Fruit fly (Drosophila melanogaster) whole organism, embryonic: ENCODE data around the gene temp.
A peak's percentile ranks its signal among the peaks of the same experiment; 100 is the strongest.

Source experiments
- C15 ChIP-seq: fragments of 200-800 bp; sonication (Bioruptor generic); IDR thresholded peaks from 3 replicates; pipeline ENCODE4 v1.3.6; 2022; ENCODE audit warnings: missing biosample characterization, missing genetic modification characterization
- CG11398 ChIP-seq: fragments of 200-800 bp; sonication (Bioruptor generic); optimal IDR thresholded peaks from 2 replicates; lab custom pipeline; 2016; ENCODE audit warnings: missing biosample characterization, missing genetic modification characterization
- CG11723 ChIP-seq: fragments of 200-800 bp; sonication (Bioruptor generic); optimal IDR thresholded peaks from 2 replicates; lab custom pipeline; 2017; ENCODE audit warnings: missing biosample characterization, mild to moderate bottlenecking, missing genetic modification characterization
- CG13296 ChIP-seq: fragments of 200-800 bp; sonication (Bioruptor generic); optimal IDR thresholded peaks from 3 replicates; lab custom pipeline; 2018; ENCODE audit warnings: missing biosample characterization, mild to moderate bottlenecking, missing genetic modification characterization
- CG13424 ChIP-seq: fragments of 200-800 bp; sonication (Bioruptor generic); optimal IDR thresholded peaks from 2 replicates; lab custom pipeline; 2019; ENCODE audit warnings: missing biosample characterization, mild to moderate bottlenecking, missing genetic modification characterization, moderate library complexity
- CG18476 ChIP-seq: fragments of 200-800 bp; sonication (Bioruptor generic); optimal IDR thresholded peaks from 2 replicates; lab custom pipeline; 2016; ENCODE audit warnings: missing biosample characterization, mild to moderate bottlenecking, missing genetic modification characterization
- CG30020 ChIP-seq: fragments of 200-800 bp; optimal IDR thresholded peaks from 2 replicates; lab custom pipeline; 2019; ENCODE audit warnings: missing biosample characterization, mild to moderate bottlenecking, missing genetic modification characterization, moderate library complexity
- CG30431 ChIP-seq: fragments of 200-800 bp; sonication (Bioruptor generic); optimal IDR thresholded peaks from 2 replicates; lab custom pipeline; 2017; ENCODE audit warnings: missing biosample characterization, missing genetic modification characterization
- CG3065 ChIP-seq: fragments of 200-800 bp; sonication (Bioruptor generic); optimal IDR thresholded peaks from 2 replicates; lab custom pipeline; 2016; ENCODE audit warnings: missing biosample characterization, missing genetic modification characterization
- CG3281 ChIP-seq: fragments of 200-800 bp; sonication (Bioruptor generic); optimal IDR thresholded peaks from 3 replicates; lab custom pipeline; 2017; ENCODE audit warnings: missing biosample characterization, mild to moderate bottlenecking, missing genetic modification characterization
- CG34422 ChIP-seq: fragments of 200-800 bp; sonication (Bioruptor generic); IDR thresholded peaks from 3 replicates; pipeline ENCODE4 v1.3.6; 2022; ENCODE audit warnings: missing biosample characterization, missing genetic modification characterization
- CG3847 ChIP-seq: fragments of 200-800 bp; sonication (Bioruptor generic); IDR thresholded peaks from 2 replicates; pipeline ENCODE4 v1.3.6; 2022; ENCODE audit warnings: missing biosample characterization, missing genetic modification characterization
- CG6791 ChIP-seq: fragments of 200-800 bp; sonication (Bioruptor generic); IDR thresholded peaks from 3 replicates; pipeline ENCODE4 v1.3.6; 2022; ENCODE audit warnings: missing biosample characterization, missing genetic modification characterization; ENCODE audit not compliant: partially characterized antibody
- CTCF ChIP-seq: fragments of 200-800 bp; sonication (Bioruptor generic); optimal IDR thresholded peaks from 2 replicates; lab custom pipeline; 2017; ENCODE audit warnings: missing biosample characterization, mild to moderate bottlenecking, missing genetic modification characterization, moderate library complexity
- CoRest ChIP-seq: fragments of 200-800 bp; sonication (Bioruptor generic); optimal IDR thresholded peaks from 3 replicates; lab custom pipeline; 2018; ENCODE audit warnings: missing biosample characterization, mild to moderate bottlenecking, missing genetic modification characterization, moderate library complexity
- Ets65A ChIP-seq: fragments of 200-800 bp; sonication (Bioruptor generic); peaks from one replicate; lab custom pipeline; 2016; ENCODE audit warnings: missing biosample characterization, missing genetic modification characterization
- Fer2 ChIP-seq: fragments of 200-800 bp; sonication (Bioruptor generic); optimal IDR thresholded peaks from 2 replicates; lab custom pipeline; 2018; ENCODE audit warnings: missing biosample characterization, mild to moderate bottlenecking, missing genetic modification characterization, moderate library complexity
- Gug ChIP-seq: fragments of 200-800 bp; sonication (Bioruptor generic); IDR thresholded peaks from 4 replicates; pipeline ENCODE4 v1.3.6; 2022; ENCODE audit warnings: missing biosample characterization, missing genetic modification characterization
- H15 ChIP-seq: fragments of 200-800 bp; sonication (Bioruptor generic); IDR thresholded peaks from 3 replicates; pipeline ENCODE4 v1.3.6; 2022; ENCODE audit warnings: missing biosample characterization, missing genetic modification characterization
- HmgZ ChIP-seq: fragments of 200-800 bp; sonication (Bioruptor generic); optimal IDR thresholded peaks from 2 replicates; lab custom pipeline; 2018; ENCODE audit warnings: missing biosample characterization, mild to moderate bottlenecking, missing genetic modification characterization
- Hmx ChIP-seq: fragments of 200-800 bp; sonication (Bioruptor generic); optimal IDR thresholded peaks from 2 replicates; lab custom pipeline; 2016; ENCODE audit warnings: missing biosample characterization, missing genetic modification characterization
- Kr ChIP-seq: fragments of 200-800 bp; sonication (Bioruptor generic); optimal IDR thresholded peaks from 2 replicates; lab custom pipeline; 2017; ENCODE audit warnings: missing biosample characterization, mild to moderate bottlenecking, missing genetic modification characterization
- Oli ChIP-seq: fragments of 200-800 bp; sonication (Bioruptor generic); optimal IDR thresholded peaks from 2 replicates; lab custom pipeline; 2018; ENCODE audit warnings: missing biosample characterization, mild to moderate bottlenecking, missing genetic modification characterization, moderate library complexity
- Pdp1 ChIP-seq, 2 experiments: fragments of 200-800 bp; sonication (Bioruptor generic); optimal IDR thresholded peaks; 3 replicates each; lab custom pipeline; 2016; ENCODE audit warnings: missing biosample characterization in 2 of 2, missing genetic modification characterization in 2 of 2, mild to moderate bottlenecking in 1 of 2, moderate library complexity in 1 of 2
- Poxn ChIP-seq: fragments of 200-800 bp; sonication (Bioruptor generic); IDR thresholded peaks from 2 replicates; pipeline ENCODE4 v1.3.6; 2022; ENCODE audit warnings: missing biosample characterization, missing genetic modification characterization
- Sry-β ChIP-seq: fragments of 200-800 bp; sonication (Bioruptor generic); optimal IDR thresholded peaks from 2 replicates; lab custom pipeline; 2018; ENCODE audit warnings: missing biosample characterization, mild to moderate bottlenecking, missing genetic modification characterization, moderate library complexity
- Sry-δ ChIP-seq: fragments of 200-800 bp; sonication (Bioruptor generic); optimal IDR thresholded peaks from 2 replicates; lab custom pipeline; 2016; ENCODE audit warnings: missing biosample characterization, missing genetic modification characterization
- ash1 ChIP-seq: fragments of 200-800 bp; sonication (Bioruptor generic); optimal IDR thresholded peaks from 2 replicates; lab custom pipeline; 2018; ENCODE audit warnings: missing biosample characterization, mild to moderate bottlenecking, missing genetic modification characterization
- bsh ChIP-seq, 2 experiments: fragments of 200-800 bp; sonication (Bioruptor generic); optimal IDR thresholded peaks; 2 replicates each; lab custom pipeline; 2017 to 2018; ENCODE audit warnings: mild to moderate bottlenecking in 2 of 2, missing biosample characterization in 2 of 2, missing genetic modification characterization in 2 of 2, moderate library complexity in 1 of 2
- disco-r ChIP-seq: fragments of 200-800 bp; sonication (Bioruptor generic); optimal IDR thresholded peaks from 2 replicates; lab custom pipeline; 2016; ENCODE audit warnings: missing biosample characterization, missing genetic modification characterization
- dm ChIP-seq: fragments of 200-800 bp; sonication (Bioruptor generic); optimal IDR thresholded peaks from 3 replicates; lab custom pipeline; 2016; ENCODE audit warnings: missing biosample characterization, missing genetic modification characterization
- dysf ChIP-seq: fragments of 200-800 bp; sonication (Bioruptor generic); IDR thresholded peaks from 3 replicates; pipeline ENCODE4 v1.3.6; 2022; ENCODE audit warnings: missing biosample characterization, missing genetic modification characterization
- ftz-f1 ChIP-seq: fragments of 200-800 bp; sonication (Bioruptor generic); optimal IDR thresholded peaks from 2 replicates; lab custom pipeline; 2016; ENCODE audit warnings: missing biosample characterization, missing genetic modification characterization
- hbn ChIP-seq: fragments of 200-800 bp; sonication (Bioruptor generic); IDR thresholded peaks from 2 replicates; pipeline ENCODE4 v1.3.6; 2022; ENCODE audit warnings: missing biosample characterization, missing genetic modification characterization; ENCODE audit not compliant: partially characterized antibody
- lola ChIP-seq, 3 experiments: fragments of >200 bp in 2 of 3; fragments of 200-800 bp in 1 of 3; sonication (Bioruptor generic) in 1 of 3; optimal IDR thresholded peaks; 2 replicates each; lab custom pipeline; 2017 to 2019; ENCODE audit warnings: missing biosample characterization in 3 of 3, missing genetic modification characterization in 3 of 3, mild to moderate bottlenecking in 1 of 3, moderate library complexity in 1 of 3
- nerfin-1 ChIP-seq: fragments of 200-800 bp; sonication (Bioruptor generic); optimal IDR thresholded peaks from 3 replicates; lab custom pipeline; 2019; ENCODE audit warnings: missing biosample characterization, mild to moderate bottlenecking, missing genetic modification characterization, moderate library complexity
- oc ChIP-seq: fragments of 200-800 bp; sonication (Bioruptor generic); optimal IDR thresholded peaks from 2 replicates; lab custom pipeline; 2018; ENCODE audit warnings: missing biosample characterization, mild to moderate bottlenecking, missing genetic modification characterization, moderate library complexity
- peb ChIP-seq: fragments of 200-800 bp; sonication (Bioruptor generic); IDR thresholded peaks from 2 replicates; pipeline ENCODE4 v1.3.6; 2022; ENCODE audit warnings: missing biosample characterization, missing genetic modification characterization
- pnt ChIP-seq: fragments of 200-800 bp; sonication (Bioruptor generic); optimal IDR thresholded peaks from 3 replicates; lab custom pipeline; 2016; ENCODE audit warnings: missing biosample characterization, missing genetic modification characterization
- pros ChIP-seq: fragments of 200-800 bp; sonication (Bioruptor generic); optimal IDR thresholded peaks from 3 replicates; lab custom pipeline; 2019; ENCODE audit warnings: missing biosample characterization, mild to moderate bottlenecking, missing genetic modification characterization, moderate library complexity
- psq ChIP-seq: fragments of 200-800 bp; sonication (Bioruptor generic); optimal IDR thresholded peaks from 2 replicates; lab custom pipeline; 2017; ENCODE audit warnings: missing biosample characterization, missing genetic modification characterization
- pum ChIP-seq: fragments of 200-800 bp; sonication (Bioruptor generic); optimal IDR thresholded peaks from 2 replicates; lab custom pipeline; 2016; ENCODE audit warnings: missing biosample characterization, missing genetic modification characterization
- sc ChIP-seq, 3 experiments: fragments of >200 bp in 2 of 3; fragments of 200-800 bp in 1 of 3; sonication (Bioruptor generic) in 1 of 3; optimal IDR thresholded peaks; 2 replicates in 2 of 3; 3 replicates in 1 of 3; lab custom pipeline; 2017; ENCODE audit warnings: mild to moderate bottlenecking in 1 of 3, missing biosample characterization in 1 of 3, missing genetic modification characterization in 1 of 3, missing genetic modification reagents in 1 of 3
- sens ChIP-seq: fragments of 200-800 bp; sonication (Bioruptor generic); peaks from one replicate; lab custom pipeline; 2016; ENCODE audit warnings: missing biosample characterization, missing genetic modification characterization
- shn ChIP-seq: fragments of 200-800 bp; sonication (Bioruptor generic); optimal IDR thresholded peaks from 3 replicates; lab custom pipeline; 2016; ENCODE audit warnings: missing biosample characterization, missing genetic modification characterization
- sisA ChIP-seq: fragments of 200-800 bp; sonication (Bioruptor generic); IDR thresholded peaks from 2 replicates; pipeline ENCODE4 v1.3.6; 2022; ENCODE audit warnings: missing biosample characterization, missing genetic modification characterization
- stc ChIP-seq: fragments of 200-800 bp; sonication (Bioruptor generic); IDR thresholded peaks from 2 replicates; pipeline ENCODE4 v1.3.6; 2022; ENCODE audit warnings: missing biosample characterization, missing genetic modification characterization
- tap ChIP-seq: fragments of 200-800 bp; optimal IDR thresholded peaks from 3 replicates; lab custom pipeline; 2019; ENCODE audit warnings: missing biosample characterization, mild to moderate bottlenecking, missing genetic modification characterization, moderate library complexity
- tll ChIP-seq, 2 experiments: fragments of 200-800 bp in 1 of 2; fragments of >200 bp in 1 of 2; sonication (Bioruptor generic) in 1 of 2; optimal IDR thresholded peaks; 2 replicates each; lab custom pipeline; 2017 to 2019; ENCODE audit warnings: missing biosample characterization in 2 of 2, missing genetic modification characterization in 2 of 2, mild to moderate bottlenecking in 1 of 2, moderate library complexity in 1 of 2
- unc-4 ChIP-seq: fragments of 200-800 bp; sonication (Bioruptor generic); IDR thresholded peaks from 2 replicates; pipeline ENCODE4 v1.3.6; 2022; ENCODE audit warnings: missing biosample characterization, missing genetic modification characterization; ENCODE audit not compliant: partially characterized antibody
- usp ChIP-seq: fragments of >200 bp; optimal IDR thresholded peaks from 2 replicates; lab custom pipeline; 2017; ENCODE audit warnings: missing biosample characterization, missing genetic modification characterization

temp gene

dm6 chrX:2306307-2306706 lies 44.0 kb upstream of the temp start (continued):
- TF ChIP-seq CG13424 (tag; lab: Kevin White, UChicago) (peak; percentile 52), dysf (GFP tag; lab: Robert Waterston, UW) (peak; percentile 79; the same call in 2 of the 3 replicates), pros (GFP tag; lab: Kevin White, UChicago) (no peak), sisA (peak; percentile 62), CG34422 (GFP tag; lab: Robert Waterston, UW) (peak; percentile 70; the same call in 2 of the 3 replicates), Poxn (GFP tag; lab: Robert Waterston, UW) (no peak), HmgZ (tag; lab: Kevin White, UChicago) (peak; percentile 7), oc (tag; lab: Kevin White, UChicago) (peak; percentile 22), tll (GFP tag; optimal IDR thresholded peaks at IDR 0.05; lab: Kevin White, UChicago) (no peak), tap (peak; percentile 40), Fer2 (tag; lab: Kevin White, UChicago) (no peak), Kr (GFP tag; lab: Kevin White, UChicago) (no peak), CG6791 (GFP tag; lab: Robert Waterston, UW) (no peak), CTCF (no peak), hbn (GFP tag; lab: Robert Waterston, UW) (no peak), dm (GFP tag; lab: Kevin White, UChicago) (no peak), Pdp1 (GFP tag; optimal IDR thresholded peaks at IDR 0.05; lab: Kevin White, UChicago) (peak in 1 of 2 experiments; percentile 40), unc-4 (GFP tag; lab: Robert Waterston, UW) (no peak), C15 (GFP tag; lab: Robert Waterston, UW) (no peak), Oli (tag; lab: Kevin White, UChicago) (peak; percentile 82), sc (optimal IDR thresholded peaks at IDR 0.05; lab: Kevin White, UChicago) (no peak), sc (GFP tag; optimal IDR thresholded peaks at IDR 0.05; lab: Kevin White, UChicago) (no peak), CG3847 (GFP tag; lab: Robert Waterston, UW) (peak; percentile 17; the same call in 1 of the 2 replicates), pum (GFP tag; lab: Kevin White, UChicago) (peak; percentile 23), CG3065 (GFP tag; lab: Kevin White, UChicago) (no peak), CG11723 (GFP tag; lab: Kevin White, UChicago) (peak; percentile 44), Gug (GFP tag; lab: Robert Waterston, UW) (no peak; the same call in 3 of the 4 replicates), ftz-f1 (no peak), psq (GFP tag; lab: Kevin White, UChicago) (peak; percentile 13), pnt (GFP tag; lab: Kevin White, UChicago) (peak; percentile 31), shn (peak; percentile 53), CG30020 (tag; lab: Kevin White, UChicago) (no peak), ash1 (no peak), bsh (GFP tag; optimal IDR thresholded peaks at IDR 0.05; lab: Kevin White, UChicago) (peak; percentile 30 to 64), stc (GFP tag; lab: Robert Waterston, UW) (peak; percentile 84), peb (GFP tag; lab: Robert Waterston, UW) (no peak), usp (GFP tag; lab: Kevin White, UChicago) (no peak), CG3281 (GFP tag; lab: Kevin White, UChicago) (peak; percentile 37), Hmx (no peak), nerfin-1 (tag; lab: Kevin White, UChicago) (peak; percentile 20), Ets65A (GFP tag; lab: Kevin White, UChicago) (peak; percentile 21), CG18476 (GFP tag; lab: Kevin White, UChicago) (no peak), CG30431 (GFP tag; lab: Kevin White, UChicago) (peak; percentile 50), CG11398 (GFP tag; lab: Kevin White, UChicago) (no peak), H15 (GFP tag; lab: Robert Waterston, UW) (0 out of 3 replicates have a peak, but pooled peaks have one; percentile 43), CG13296 (GFP tag; lab: Kevin White, UChicago) (peak; percentile 50), sens (GFP tag; lab: Kevin White, UChicago) (peak; percentile 91), lola (GFP tag; optimal IDR thresholded peaks at IDR 0.05; lab: Kevin White, UChicago) (no peak), Sry-δ (GFP tag; lab: Kevin White, UChicago) (peak; percentile 16), Sry-β (GFP tag; lab: Kevin White, UChicago) (no peak), disco-r (peak; percentile 6), CoRest (peak; percentile 60)
